Worm (Caenorhabditis elegans): ENCODE results near the gene pfd-5.

DNA sequence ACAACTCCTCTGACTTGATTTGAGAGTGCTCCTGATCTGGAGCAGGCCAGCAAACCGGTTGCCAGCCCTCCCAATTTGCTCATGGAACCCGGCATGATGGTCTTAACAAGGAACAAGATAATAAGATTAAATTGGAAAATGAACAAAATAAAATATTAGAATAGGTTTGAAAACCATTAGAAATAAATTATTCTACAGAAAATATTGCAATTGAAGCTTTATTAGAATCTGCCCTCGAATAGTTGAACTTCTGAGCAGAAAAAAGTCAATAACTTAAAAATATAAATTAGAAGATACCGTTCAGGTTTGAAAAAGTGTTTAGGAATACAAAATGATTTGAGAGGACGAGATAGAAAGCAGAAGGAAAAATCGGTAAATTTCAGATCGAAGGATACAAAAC, 40.0 kb downstream of the pfd-5 start, which contains the start of gene nuo-4:
- TF ChIP-seq unc-98 (GFP tag; IDR thresholded peaks at IDR 0.05) (no peak), nhr-28 (tag; optimal IDR thresholded peaks at IDR 0.05) (no peak), dpl-1 (GFP tag; optimal IDR thresholded peaks at IDR 0.05) (no peak), nhr-76 (tag; optimal IDR thresholded peaks at IDR 0.05) (no peak), blmp-1 (tag; optimal IDR thresholded peaks at IDR 0.05) (no peak), ztf-11 (tag; optimal IDR thresholded peaks at IDR 0.05) (no peak), aly-2 (tag; optimal IDR thresholded peaks at IDR 0.05) (no peak), ama-1 (optimal IDR thresholded peaks at IDR 0.05) (no peak), snpc-4 (tag; optimal IDR thresholded peaks at IDR 0.05) (no peak), mab-9 (GFP tag; IDR thresholded peaks at IDR 0.05) (no peak), sox-4 (tag; optimal IDR thresholded peaks at IDR 0.05) (no peak), fos-1 (tag; optimal IDR thresholded peaks at IDR 0.05) (no peak), zag-1 (tag; optimal IDR thresholded peaks at IDR 0.05) (no peak)

All from whole organism, L1 larva.